Fruit fly (Drosophila melanogaster) whole organism, pupa: ENCODE data around the gene Ufl1.

Experiments
- CG10348 ChIP-seq: fragments of 200-800 bp; sonication (Bioruptor generic); IDR thresholded peaks from 2 replicates; pipeline ENCODE4 v1.3.6; 2022; ENCODE audit warnings: missing biosample characterization, missing genetic modification characterization
- CG12605 ChIP-seq: fragments of 200-800 bp; sonication (Bioruptor generic); IDR thresholded peaks from 2 replicates; pipeline ENCODE4 v1.3.6; 2022; ENCODE audit warnings: missing biosample characterization, missing genetic modification characterization
- CG13204 ChIP-seq: fragments of 200-800 bp; sonication (Bioruptor generic); optimal IDR thresholded peaks from 2 replicates; lab custom pipeline; 2018; ENCODE audit warnings: missing biosample characterization, mild to moderate bottlenecking, missing genetic modification characterization, moderate library complexity
- CG14655 ChIP-seq: fragments of 200-800 bp; sonication (Bioruptor generic); optimal IDR thresholded peaks from 3 replicates; lab custom pipeline; 2017; ENCODE audit warnings: mild to moderate bottlenecking, missing biosample characterization, missing genetic modification reagents, missing genetic modification characterization
- CG15710 ChIP-seq: fragments of 200-800 bp; sonication (Bioruptor generic); optimal IDR thresholded peaks from 2 replicates; lab custom pipeline; 2018; ENCODE audit warnings: missing biosample characterization, mild to moderate bottlenecking, missing genetic modification characterization, moderate library complexity
- CG17806 ChIP-seq: fragments of 200-800 bp; sonication (Bioruptor generic); optimal IDR thresholded peaks from 2 replicates; lab custom pipeline; 2018; ENCODE audit warnings: missing biosample characterization, mild to moderate bottlenecking, missing genetic modification characterization, moderate library complexity
- CG32121 ChIP-seq: fragments of 200-800 bp; sonication (Bioruptor generic); IDR thresholded peaks from 2 replicates; pipeline ENCODE4 v1.3.6; 2022; ENCODE audit warnings: missing biosample characterization, missing genetic modification characterization
- CG34367 ChIP-seq: fragments of 200-800 bp; sonication (Bioruptor generic); optimal IDR thresholded peaks from 2 replicates; lab custom pipeline; 2018; ENCODE audit warnings: missing biosample characterization, mild to moderate bottlenecking, missing genetic modification characterization
- CG4496 ChIP-seq: fragments of 200-800 bp; sonication (Bioruptor generic); IDR thresholded peaks from 3 replicates; pipeline ENCODE4 v1.3.6; 2022; ENCODE audit warnings: missing biosample characterization, missing genetic modification characterization
- CG8159 ChIP-seq: fragments of 200-800 bp; sonication (Bioruptor generic); optimal IDR thresholded peaks from 3 replicates; lab custom pipeline; 2018; ENCODE audit warnings: missing biosample characterization, mild to moderate bottlenecking, missing genetic modification characterization, moderate library complexity
- CG8301 ChIP-seq: fragments of 200-800 bp; sonication (Bioruptor generic); optimal IDR thresholded peaks from 2 replicates; lab custom pipeline; 2018; ENCODE audit warnings: missing biosample characterization, mild to moderate bottlenecking, missing genetic modification characterization
- CG9948 ChIP-seq: fragments of 200-800 bp; sonication (Bioruptor generic); optimal IDR thresholded peaks from 2 replicates; lab custom pipeline; 2018; ENCODE audit warnings: missing biosample characterization, mild to moderate bottlenecking, missing genetic modification characterization, moderate library complexity
- D1 ChIP-seq: fragments of 200-800 bp; sonication (Bioruptor generic); optimal IDR thresholded peaks from 2 replicates; lab custom pipeline; 2018; ENCODE audit warnings: missing biosample characterization, mild to moderate bottlenecking, missing genetic modification characterization, moderate library complexity
- EcR ChIP-seq: fragments of 200-800 bp; sonication (Bioruptor generic); optimal IDR thresholded peaks from 3 replicates; lab custom pipeline; 2019; ENCODE audit warnings: missing biosample characterization, missing genetic modification characterization, mild to moderate bottlenecking, moderate library complexity, missing genetic modification reagents
- Ets98B ChIP-seq: fragments of 200-800 bp; sonication (Bioruptor generic); IDR thresholded peaks from 2 replicates; pipeline ENCODE4 v1.3.6; 2022; ENCODE audit warnings: missing biosample characterization, missing genetic modification characterization
- Pif1A ChIP-seq: fragments of 200-800 bp; sonication (Bioruptor generic); optimal IDR thresholded peaks from 3 replicates; lab custom pipeline; 2016; ENCODE audit warnings: missing biosample characterization, missing genetic modification characterization
- Pif1B ChIP-seq: fragments of 200-800 bp; sonication (Bioruptor generic); optimal IDR thresholded peaks from 3 replicates; lab custom pipeline; 2016; ENCODE audit warnings: missing biosample characterization, missing genetic modification characterization
- Snoo ChIP-seq: fragments of 200-800 bp; sonication (Bioruptor generic); optimal IDR thresholded peaks from 3 replicates; lab custom pipeline; 2017; ENCODE audit warnings: missing biosample characterization, mild to moderate bottlenecking, missing genetic modification characterization, inconsistent platforms
- fd96Ca ChIP-seq: fragments of 200-800 bp; sonication (Bioruptor generic); IDR thresholded peaks from 3 replicates; pipeline ENCODE4 v1.3.6; 2022; ENCODE audit warnings: missing biosample characterization, missing genetic modification characterization
- gl ChIP-seq: fragments of 200-800 bp; sonication (Bioruptor generic); optimal IDR thresholded peaks from 2 replicates; lab custom pipeline; 2018; ENCODE audit warnings: missing biosample characterization, mild to moderate bottlenecking, missing genetic modification characterization
- rn ChIP-seq: fragments of 200-800 bp; sonication (Bioruptor generic); IDR thresholded peaks from 2 replicates; pipeline ENCODE4 v1.3.6; 2022; ENCODE audit warnings: missing biosample characterization, missing genetic modification characterization

Gene Ufl1

DNA sequence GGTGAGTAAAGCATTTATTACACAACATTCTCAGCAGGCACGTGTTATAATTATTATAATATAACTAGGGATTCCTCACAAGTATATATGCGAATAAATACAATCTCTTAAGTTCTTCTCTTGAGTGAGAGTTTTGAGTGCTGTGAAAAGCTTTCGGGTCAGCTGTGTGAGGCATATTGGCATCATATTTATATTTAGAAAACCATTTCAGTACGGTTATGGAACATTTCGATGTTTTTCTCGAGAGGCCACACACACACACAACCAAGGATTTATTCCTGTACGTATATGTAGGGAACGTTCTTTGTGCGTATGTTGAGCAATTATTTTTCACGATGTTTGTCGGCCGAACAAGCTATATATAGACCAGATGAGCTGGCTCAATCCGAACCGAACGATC lies 38.7 kb upstream of the Ufl1 start:
- no peak for TF ChIP-seq Pif1A (GFP tag; lab: Kevin White, UChicago)
- TF ChIP-seq CG32121 (GFP tag; lab: Robert Waterston, UW): no peak
- no peak for TF ChIP-seq Ets98B (GFP tag; lab: Robert Waterston, UW)
- no peak for TF ChIP-seq CG12605 (GFP tag; lab: Robert Waterston, UW)
- no peak for TF ChIP-seq EcR
- TF ChIP-seq Snoo (tag; lab: Kevin White, UChicago): no peak
- TF ChIP-seq fd96Ca (GFP tag; lab: Robert Waterston, UW): no peak
- TF ChIP-seq Pif1B: no peak
- TF ChIP-seq rn (GFP tag; lab: Robert Waterston, UW): no peak
- no peak for TF ChIP-seq CG4496 (GFP tag; lab: Robert Waterston, UW)
- no peak for TF ChIP-seq CG8301 (tag; lab: Kevin White, UChicago)
- TF ChIP-seq CG13204: no peak
- TF ChIP-seq CG34367: no peak
- TF ChIP-seq CG17806: no peak
- no peak for TF ChIP-seq D1 (tag; lab: Kevin White, UChicago)
- no peak for TF ChIP-seq CG14655 (GFP tag; lab: Kevin White, UChicago)

DNA sequence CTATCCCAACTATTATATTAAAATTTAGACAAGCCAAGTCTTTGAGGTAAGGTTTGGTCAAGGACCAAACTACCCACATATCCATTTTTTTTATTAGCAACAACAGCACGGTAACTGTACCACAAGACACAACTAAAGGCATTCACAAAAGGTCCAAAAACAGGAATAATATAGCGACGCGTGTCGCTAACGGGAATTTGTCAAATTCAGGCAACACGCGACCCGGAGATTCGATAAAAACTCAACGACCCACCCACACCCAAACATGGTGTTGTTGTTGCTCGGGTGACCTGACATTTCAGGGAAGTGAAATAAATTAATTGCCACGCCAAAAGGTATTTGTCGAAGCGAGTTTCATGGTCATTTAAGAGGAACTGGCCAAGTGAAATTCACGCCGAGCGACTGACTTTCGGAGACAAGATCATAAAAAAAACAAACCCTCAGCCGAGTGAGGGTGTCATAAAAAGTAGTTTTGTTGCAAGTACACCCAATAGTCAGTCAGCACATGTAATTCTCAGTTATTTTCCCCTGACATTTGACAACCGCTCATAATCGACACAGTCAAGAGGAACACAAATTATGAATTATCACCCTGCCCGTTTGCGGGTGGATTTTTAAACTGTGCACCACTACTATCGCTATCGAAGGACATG lies 37.1 kb upstream of the Ufl1 start:
- TF ChIP-seq EcR (no peak), Pif1B (no peak), D1 (tag; lab: Kevin White, UChicago) (no peak), CG10348 (GFP tag; lab: Robert Waterston, UW) (no peak), CG8301 (tag; lab: Kevin White, UChicago) (no peak), fd96Ca (GFP tag; lab: Robert Waterston, UW) (no peak), CG9948 (no peak), gl (tag; lab: Kevin White, UChicago) (no peak)

DNA sequence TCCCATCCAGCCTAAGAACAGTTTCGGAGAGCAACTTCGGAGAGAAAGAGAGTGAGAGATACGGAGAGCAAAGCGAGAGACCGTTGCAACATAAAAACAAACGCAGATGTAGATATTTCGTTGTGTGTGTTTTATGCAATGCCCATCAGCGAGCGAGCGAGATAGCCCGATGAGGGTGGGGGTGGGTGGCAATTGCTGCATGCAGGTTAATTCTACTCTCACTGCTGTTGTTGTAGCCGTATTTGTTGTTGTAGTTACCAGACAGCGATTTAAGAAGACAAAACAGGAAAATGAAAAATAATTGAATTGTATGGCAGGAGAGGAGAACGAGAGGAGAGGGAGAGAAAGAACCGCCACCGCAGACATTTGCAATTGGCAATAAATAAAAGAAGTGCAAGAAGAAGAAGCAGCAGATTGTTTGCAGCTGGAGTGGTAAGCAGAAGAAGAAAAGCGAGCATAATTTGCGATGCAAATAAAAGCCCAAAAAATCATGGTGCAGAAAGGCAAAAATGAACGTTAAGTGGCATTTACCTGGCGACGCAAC lies 35.6 kb upstream of the Ufl1 start:
- TF ChIP-seq CG12605 (GFP tag; lab: Robert Waterston, UW) (no peak), CG4496 (GFP tag; lab: Robert Waterston, UW) (0 out of 3 replicates have a peak, but pooled peaks have one; percentile 48), CG8301 (tag; lab: Kevin White, UChicago) (peak; percentile 5), EcR (peak; percentile 82), CG13204 (peak; percentile 76), CG17806 (no peak), Ets98B (GFP tag; lab: Robert Waterston, UW) (no peak; the same call in 1 of the 2 replicates), Pif1B (peak; percentile 23), Snoo (tag; lab: Kevin White, UChicago) (peak; percentile 41)

DNA sequence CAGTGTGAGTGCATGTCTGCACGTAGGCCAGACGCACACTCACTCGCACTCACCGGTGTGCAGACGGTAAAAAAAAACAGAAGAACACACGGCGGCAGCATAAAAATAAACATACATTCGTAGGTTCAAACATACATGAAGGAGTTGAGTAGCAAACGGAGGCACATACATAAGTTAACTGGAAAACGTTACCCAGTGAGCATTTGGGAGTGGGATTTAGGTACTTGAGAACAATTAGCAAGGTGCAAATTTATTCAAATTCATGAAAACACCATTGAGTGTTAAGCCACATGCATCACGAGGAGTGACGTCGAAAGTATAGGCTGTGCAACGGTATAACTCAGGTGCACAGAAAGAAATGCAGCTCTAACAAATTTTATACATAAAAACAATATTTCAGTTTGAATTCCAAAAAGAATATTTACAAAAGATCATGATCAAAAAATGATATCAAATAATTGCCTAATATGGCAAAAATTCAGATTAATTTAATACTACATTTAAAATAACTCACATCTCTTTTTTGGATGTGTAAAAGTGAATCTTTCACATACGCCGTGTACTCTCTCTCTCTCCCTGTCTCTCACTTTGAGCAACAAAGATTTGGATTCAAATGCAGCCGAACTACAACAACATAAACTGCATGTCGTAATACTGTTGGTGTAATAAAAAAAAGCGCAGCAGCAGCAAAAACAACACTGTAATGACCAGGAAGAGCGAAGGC lies 34.5 kb upstream of the Ufl1 start:
- TF ChIP-seq CG12605 (GFP tag; lab: Robert Waterston, UW) (no peak), Pif1A (GFP tag; lab: Kevin White, UChicago) (peak; percentile 94), CG15710 (tag; lab: Kevin White, UChicago) (peak; percentile 96), Snoo (tag; lab: Kevin White, UChicago) (peak; percentile 95), CG8301 (tag; lab: Kevin White, UChicago) (peak; percentile 98), gl (tag; lab: Kevin White, UChicago) (peak; percentile 68), CG34367 (peak; percentile 95), CG8159 (tag; lab: Kevin White, UChicago) (peak; percentile 96), CG17806 (peak; percentile 96), EcR (no peak), Pif1B (peak; percentile 90), CG13204 (peak; percentile 71), D1 (tag; lab: Kevin White, UChicago) (peak; percentile 95), CG32121 (GFP tag; lab: Robert Waterston, UW) (no peak), CG9948 (peak; percentile 96), Ets98B (GFP tag; lab: Robert Waterston, UW) (no peak), CG14655 (GFP tag; lab: Kevin White, UChicago) (peak; percentile 98)
- TF ChIP-seq, all 21 proteins: peak for 13

DNA sequence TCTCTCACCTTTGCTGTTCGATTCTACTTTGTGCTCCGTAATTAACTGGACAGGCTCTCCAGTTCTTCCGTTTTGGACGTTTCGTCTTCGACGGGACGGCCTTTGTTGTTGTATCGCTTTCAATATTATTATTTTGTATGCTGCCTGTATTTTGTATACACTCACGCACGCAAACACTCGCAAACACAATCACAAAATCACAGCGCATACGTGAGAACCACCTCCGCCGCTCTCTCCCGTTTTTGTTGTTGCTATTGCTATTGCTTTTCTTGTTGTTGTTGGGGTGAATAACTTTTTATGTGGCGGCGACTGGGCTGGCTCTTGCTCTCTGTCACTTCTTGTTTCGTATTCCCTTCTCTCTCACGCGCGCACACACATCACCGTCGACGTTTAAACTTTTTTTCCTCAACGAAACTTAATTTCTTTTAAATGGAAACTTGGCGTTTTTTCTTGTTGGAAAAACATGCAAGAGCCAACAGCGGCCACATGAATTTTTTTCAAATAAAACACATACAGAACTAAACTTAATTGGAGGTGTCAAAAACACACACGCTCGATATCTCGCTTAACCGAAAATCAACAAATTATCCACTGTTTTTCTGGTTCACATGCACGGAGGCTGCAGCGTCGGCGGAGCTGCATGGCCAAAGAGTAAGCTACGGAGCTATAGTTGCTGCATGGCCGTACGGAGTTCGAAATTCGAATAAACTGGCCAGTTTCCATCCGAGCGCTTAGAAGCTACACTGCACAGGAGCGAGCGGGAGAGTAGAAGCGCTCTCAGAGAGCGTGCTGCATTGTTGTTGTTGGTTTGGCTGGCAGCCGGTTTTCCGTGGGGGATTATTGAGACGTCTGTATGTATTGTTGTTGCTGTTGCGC lies 33.7 kb upstream of the Ufl1 start:
- TF ChIP-seq EcR (peak; percentile 99), CG34367 (no peak), CG9948 (peak; percentile 38), CG10348 (GFP tag; lab: Robert Waterston, UW) (no peak), Ets98B (GFP tag; lab: Robert Waterston, UW) (no peak), CG8159 (tag; lab: Kevin White, UChicago) (peak; percentile 4), D1 (tag; lab: Kevin White, UChicago) (peak; percentile 10), CG14655 (GFP tag; lab: Kevin White, UChicago) (peak; percentile 7), CG13204 (peak; percentile 34)
